Worm (Caenorhabditis elegans): ENCODE results near the gene clec-264.

Gene clec-264

ce11 chrV:20861080-20861479, 10.6 kb upstream of the clec-264 start, which contains the start of gene try-4:
Gene try-4 (minus strand): TSS chrV:20861153.
- TF ChIP-seq ceh-34 (tag; optimal IDR thresholded peaks at IDR 0.05) (no peak), nfya-1 (tag; optimal IDR thresholded peaks at IDR 0.05) (no peak), C38D4.7 (GFP tag; optimal IDR thresholded peaks at IDR 0.05) (no peak), gmeb-2 (tag; optimal IDR thresholded peaks at IDR 0.05) (no peak)

ce11 chrV:20853581-20854161, 3.2 kb upstream of the clec-264 start, which contains the start of gene F31D4.5:
Gene F31D4.5 (plus strand): TSS chrV:20854071.
- TF ChIP-seq unc-42 (tag; optimal IDR thresholded peaks at IDR 0.05) = peak; percentile 39
- no peak for TF ChIP-seq mec-3 (tag; optimal IDR thresholded peaks at IDR 0.05; ENCODE audit: borderline replicate concordance)
- peak; percentile 31 for TF ChIP-seq elt-2 (tag; optimal IDR thresholded peaks at IDR 0.05)
- TF ChIP-seq hlh-8 (tag; optimal IDR thresholded peaks at IDR 0.05) = no peak

ce11 chrV:20851847-20852386, 1.4 kb upstream of the clec-264 start, which contains the start of gene ndua-1:
Gene ndua-1 (minus strand): TSS chrV:20851897.
- TF ChIP-seq hlh-6 (tag; optimal IDR thresholded peaks at IDR 0.05) (no peak), fax-1 (tag; optimal IDR thresholded peaks at IDR 0.05) (no peak), C08G9.2 (tag; optimal IDR thresholded peaks at IDR 0.05) (peak; percentile 50), che-1 (tag; optimal IDR thresholded peaks at IDR 0.05) (no peak), pha-2 (tag; optimal IDR thresholded peaks at IDR 0.05) (peak; percentile 74), ztf-16 (tag; optimal IDR thresholded peaks at IDR 0.05) (peak; percentile 20), K09A11.1 (tag; optimal IDR thresholded peaks at IDR 0.05; ENCODE audit: insufficient read depth) (no peak), madf-2 (tag; optimal IDR thresholded peaks at IDR 0.05) (no peak), sox-2 (GFP tag; IDR thresholded peaks at IDR 0.05) (no peak), ref-2 (tag; optimal IDR thresholded peaks at IDR 0.05) (peak; percentile 13), hlh-8 (tag; optimal IDR thresholded peaks at IDR 0.05) (no peak), T23F11.4 (GFP tag; optimal IDR thresholded peaks at IDR 0.05) (no peak), elt-2 (tag; optimal IDR thresholded peaks at IDR 0.05) (peak; percentile 9), tbx-7 (tag; optimal IDR thresholded peaks at IDR 0.05) (no peak), unc-42 (tag; optimal IDR thresholded peaks at IDR 0.05) (peak; percentile 73), dmd-4 (tag; optimal IDR thresholded peaks at IDR 0.05; ENCODE audit: borderline replicate concordance) (no peak), ceh-30 (tag; optimal IDR thresholded peaks at IDR 0.05) (no peak), nfya-1 (tag; optimal IDR thresholded peaks at IDR 0.05) (peak; percentile 37), tbx-2 (tag; optimal IDR thresholded peaks at IDR 0.05) (peak; percentile 33), unc-55 (GFP tag; optimal IDR thresholded peaks at IDR 0.05) (no peak), Y22D7AL.16 (tag; optimal IDR thresholded peaks at IDR 0.05) (peak; percentile 31), dve-1 (tag; optimal IDR thresholded peaks at IDR 0.05) (no peak), ceh-31 (tag; optimal IDR thresholded peaks at IDR 0.05) (peak; percentile 52)

ce11 chrV:20847743-20848229, 2.7 kb downstream of the clec-264 start:
- TF ChIP-seq ama-1 (optimal IDR thresholded peaks at IDR 0.05) (peak; percentile 27), ceh-45 (GFP tag; IDR thresholded peaks at IDR 0.05) (no peak)

ce11 chrV:20845524-20846208, 4.8 kb downstream of the clec-264 start, which contains the start of the genes F31D4.2 and fkb-6:
Gene F31D4.2 (minus strand): TSS chrV:20845546.
Gene fkb-6 (plus strand): TSS chrV:20846158.
- TF ChIP-seq hlh-30 (tag; optimal IDR thresholded peaks at IDR 0.05; ENCODE audit: insufficient read depth) = peak; percentile 22
- TF ChIP-seq dve-1 (tag; optimal IDR thresholded peaks at IDR 0.05) = peak; percentile 42
- peak; percentile 81 for TF ChIP-seq nfya-1 (tag; optimal IDR thresholded peaks at IDR 0.05)
- TF ChIP-seq pha-2 (tag; optimal IDR thresholded peaks at IDR 0.05) = peak; percentile 4
- TF ChIP-seq unc-55 (GFP tag; optimal IDR thresholded peaks at IDR 0.05) = peak; percentile 63
- peak; percentile 27 for TF ChIP-seq ceh-34 (tag; optimal IDR thresholded peaks at IDR 0.05)
- TF ChIP-seq unc-42 (tag; optimal IDR thresholded peaks at IDR 0.05) = peak; percentile 37
- TF ChIP-seq ceh-19 (GFP tag; optimal IDR thresholded peaks at IDR 0.05) = no peak
- TF ChIP-seq ztf-16 (tag; optimal IDR thresholded peaks at IDR 0.05) = no peak
- no peak for TF ChIP-seq ceh-9 (tag; optimal IDR thresholded peaks at IDR 0.05)
- no peak for TF ChIP-seq elt-4 (tag; optimal IDR thresholded peaks at IDR 0.05)
- no peak for TF ChIP-seq zip-5 (tag; optimal IDR thresholded peaks at IDR 0.05)
- TF ChIP-seq fax-1 (tag; optimal IDR thresholded peaks at IDR 0.05) = no peak
- TF ChIP-seq rnt-1 (tag; optimal IDR thresholded peaks at IDR 0.05) = no peak
- TF ChIP-seq ceh-45 (GFP tag; IDR thresholded peaks at IDR 0.05) = no peak
- TF ChIP-seq tbx-2 (tag; optimal IDR thresholded peaks at IDR 0.05) = peak; percentile 53
- no peak for TF ChIP-seq Y22D7AL.16 (tag; optimal IDR thresholded peaks at IDR 0.05)
- TF ChIP-seq sox-2 (GFP tag; IDR thresholded peaks at IDR 0.05) = peak; percentile 1; the same call in 1 of the 2 replicates
- peak; percentile 9 for TF ChIP-seq ceh-31 (tag; optimal IDR thresholded peaks at IDR 0.05)
- peak; percentile 8 for TF ChIP-seq pax-1 (tag; optimal IDR thresholded peaks at IDR 0.05)
- peak; percentile 89 for TF ChIP-seq ceh-48 (tag; optimal IDR thresholded peaks at IDR 0.05)
- peak; percentile 3 for TF ChIP-seq unc-86 (tag; optimal IDR thresholded peaks at IDR 0.05)

Data from whole organism, late embryonic.